Worm (Caenorhabditis elegans) whole organism, L4/young adult: ENCODE data around the gene F26G1.2.

Experiments
- dao-5 ChIP-seq: sonication (generic microtip); optimal IDR thresholded peaks from 2 replicates; lab custom pipeline; 2016; ENCODE audit warnings: missing genotype, missing genetic modification characterization, moderate library complexity, missing compliant biosample characterization
- him-1 ChIP-seq: sonication (generic microtip); optimal IDR thresholded peaks from 2 replicates; lab custom pipeline; 2016; ENCODE audit warnings: missing genotype, missing genetic modification reagents, missing genetic modification characterization, missing compliant biosample characterization

DNA sequence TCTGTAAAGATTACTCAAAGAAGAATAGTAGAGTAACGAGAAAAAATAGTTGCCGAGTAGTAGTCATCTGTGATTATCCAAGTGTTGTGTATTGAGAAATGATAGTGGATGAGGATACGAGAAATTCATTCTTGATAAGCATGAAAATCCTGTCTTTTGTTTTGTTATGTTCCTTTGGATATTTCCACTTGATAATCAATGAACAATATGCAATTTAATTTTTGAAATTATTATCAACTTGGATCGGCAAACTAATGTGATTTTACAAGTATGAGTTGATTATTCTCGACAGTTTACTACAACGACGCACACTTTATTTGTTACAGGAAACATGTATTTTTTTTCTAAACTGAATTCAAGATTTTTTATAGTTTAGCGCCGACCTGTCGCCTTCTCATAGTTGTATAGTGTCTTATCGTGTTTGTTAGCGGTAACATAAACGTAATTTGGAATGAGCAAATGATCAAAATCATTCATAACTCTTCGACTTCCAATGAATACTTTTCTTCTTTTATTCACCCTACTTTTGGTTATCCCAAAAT lies 11.1 kb downstream of the F26G1.2 start, which contains the start of the genes F26G1.9 and F26G1.10:
- TF ChIP-seq him-1 (tag; lab: Kevin White, UChicago) (no peak), dao-5 (tag; lab: Kevin White, UChicago) (no peak)
